Worm (Caenorhabditis elegans) whole organism, mixed stage, embryonic: ENCODE measurements around the gene fbxa-74.

Source experiments
- elt-3 ChIP-seq: fragments of 150-350 bp; optimal IDR thresholded peaks from 2 replicates; lab custom pipeline; 2014; ENCODE audit warnings: missing biosample characterization, missing genetic modification characterization
- nhr-28 ChIP-seq: fragments of 150-350 bp; optimal IDR thresholded peaks from 2 replicates; lab custom pipeline; 2014; ENCODE audit warnings: missing biosample characterization, missing genetic modification characterization

ce11 chrIII:1676588-1676987 is 22.2 kb downstream of the fbxa-74 start, which contains the start of gene Y22D7AR.6:
- TF ChIP-seq nhr-28 (tag; lab: Kevin White, UChicago) (no peak), elt-3 (tag; lab: Kevin White, UChicago) (no peak)
